Fruit fly (Drosophila melanogaster): ENCODE results near the gene Stam.

DNA sequence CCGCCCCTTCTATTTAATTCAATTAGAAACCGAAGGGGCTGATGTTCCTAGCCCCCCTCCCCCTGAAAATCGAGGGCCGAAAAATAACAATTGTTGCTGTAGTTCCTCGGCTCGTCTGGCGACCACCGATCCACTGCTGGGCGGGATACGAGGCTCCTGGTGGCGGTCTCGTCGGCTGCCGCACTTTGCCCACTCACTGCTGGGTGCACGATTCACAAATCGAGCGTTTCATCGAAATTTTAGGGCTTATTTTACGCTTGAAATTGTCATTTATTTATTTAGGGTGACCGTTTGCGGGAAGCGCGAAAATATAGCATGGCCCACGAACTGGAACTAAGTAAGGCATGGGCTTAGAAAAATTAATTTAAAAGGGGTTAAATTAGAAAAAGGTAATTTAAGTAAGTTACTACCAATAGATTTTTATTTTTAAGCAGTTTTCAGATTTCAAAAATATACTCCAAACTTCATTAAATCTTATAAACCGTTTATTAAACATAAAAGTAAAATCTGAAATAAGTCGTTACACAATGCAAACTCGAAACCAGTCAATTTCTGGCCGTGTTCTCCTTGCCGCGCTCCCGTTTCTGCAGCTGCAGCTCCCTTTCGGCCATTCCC, 1.9 kb upstream of the Stam start, which contains the start of gene Dnz1:
- peak; percentile 45 for TF ChIP-seq CG11617 (GFP tag; optimal IDR thresholded peaks at IDR 0.05)
- peak; percentile 61 for TF ChIP-seq CG7101 (tag; optimal IDR thresholded peaks at IDR 0.05)
- TF ChIP-seq toe (GFP tag; optimal IDR thresholded peaks at IDR 0.05) = peak; percentile 12
- TF ChIP-seq pad (GFP tag; optimal IDR thresholded peaks at IDR 0.05) = peak; percentile 10
- peak; percentile 59 for TF ChIP-seq CG14711 (tag; optimal IDR thresholded peaks at IDR 0.05)
- no peak for TF ChIP-seq CG12768 (GFP tag; optimal IDR thresholded peaks at IDR 0.05)
- TF ChIP-seq CG7045 (GFP tag; optimal IDR thresholded peaks at IDR 0.05) = peak; percentile 62
- no peak for TF ChIP-seq Hr96 (GFP tag; optimal IDR thresholded peaks at IDR 0.05)
- no peak for TF ChIP-seq cic (GFP tag; optimal IDR thresholded peaks at IDR 0.05)
- TF ChIP-seq kay (GFP tag; ENCODE audit: borderline replicate concordance) = peak; percentile 31
- peak; percentile 8 for TF ChIP-seq CG1620 (GFP tag; optimal IDR thresholded peaks at IDR 0.05)
- TF ChIP-seq Clk (GFP tag; optimal IDR thresholded peaks at IDR 0.05) = no peak
